Worm (Caenorhabditis elegans) whole organism, late embryonic: Measurements from ENCODE around the gene Y54F10BM.22.

Experiments
- C38D4.7 ChIP-seq: fragments of 200-800 bp; sonication (Bioruptor generic); optimal IDR thresholded peaks from 2 replicates; lab custom pipeline; 2018; ENCODE audit warnings: mild to moderate bottlenecking, missing genetic modification characterization, moderate library complexity, missing compliant biosample characterization
- K09A11.1 ChIP-seq: sonication (generic microtip); optimal IDR thresholded peaks from 2 replicates; lab custom pipeline; 2017; ENCODE audit warnings: antibody characterized with exemption, mild to moderate bottlenecking, missing genetic modification characterization, missing compliant biosample characterization; ENCODE audit not compliant: insufficient read depth
- T23F11.4 ChIP-seq: fragments of 200-800 bp; sonication (Bioruptor generic); optimal IDR thresholded peaks from 2 replicates; lab custom pipeline; 2018; ENCODE audit warnings: mild to moderate bottlenecking, missing genetic modification characterization, missing compliant biosample characterization
- Y22D7AL.16 ChIP-seq: sonication (generic microtip); optimal IDR thresholded peaks from 2 replicates; lab custom pipeline; 2016; ENCODE audit warnings: missing genetic modification characterization, missing compliant biosample characterization
- ama-1 ChIP-seq: fragments of 150-350 bp; optimal IDR thresholded peaks from 2 replicates; lab custom pipeline; 2014
- ceh-18 ChIP-seq: sonication (generic microtip); optimal IDR thresholded peaks from 2 replicates; lab custom pipeline; 2016; ENCODE audit warnings: missing genetic modification characterization, missing compliant biosample characterization
- ceh-24 ChIP-seq: sonication (generic microtip); optimal IDR thresholded peaks from 2 replicates; lab custom pipeline; 2016; ENCODE audit warnings: mild to moderate bottlenecking, missing genetic modification characterization, missing compliant biosample characterization
- ceh-30 ChIP-seq: fragments of 150-350 bp; optimal IDR thresholded peaks from 2 replicates; lab custom pipeline; 2014; ENCODE audit warnings: missing biosample characterization, missing genetic modification characterization
- ceh-34 ChIP-seq: sonication (generic microtip); optimal IDR thresholded peaks from 2 replicates; lab custom pipeline; 2016; ENCODE audit warnings: mild to moderate bottlenecking, missing genetic modification characterization, missing compliant biosample characterization
- ceh-45 ChIP-seq: fragments of 200-800 bp; sonication (Bioruptor generic); IDR thresholded peaks from 2 replicates; pipeline ENCODE4 v1.3.6; 2022; ENCODE audit warnings: missing genetic modification reagents, missing genetic modification characterization, missing compliant biosample characterization
- ceh-48 ChIP-seq: sonication (generic microtip); optimal IDR thresholded peaks from 2 replicates; lab custom pipeline; 2016; ENCODE audit warnings: missing genetic modification characterization, inconsistent platforms, missing compliant biosample characterization
- che-1 ChIP-seq: sonication (generic microtip); optimal IDR thresholded peaks from 2 replicates; lab custom pipeline; 2016; ENCODE audit warnings: mild to moderate bottlenecking, missing genetic modification characterization, missing compliant biosample characterization
- dve-1 ChIP-seq: sonication (generic microtip); optimal IDR thresholded peaks from 2 replicates; lab custom pipeline; 2017; ENCODE audit warnings: antibody characterized with exemption, mild to moderate bottlenecking, missing genetic modification characterization, missing compliant biosample characterization
- elt-2 ChIP-seq: sonication (generic microtip); optimal IDR thresholded peaks from 2 replicates; lab custom pipeline; 2016; ENCODE audit warnings: missing genetic modification reagents, missing genetic modification characterization, missing compliant biosample characterization
- ets-4 ChIP-seq: sonication (generic microtip); optimal IDR thresholded peaks from 2 replicates; lab custom pipeline; 2016; ENCODE audit warnings: missing genetic modification characterization, missing compliant biosample characterization
- eyg-1 ChIP-seq: sonication (generic microtip); optimal IDR thresholded peaks from 2 replicates; lab custom pipeline; 2016; ENCODE audit warnings: missing genotype, missing genetic modification characterization, missing compliant biosample characterization
- fax-1 ChIP-seq: sonication (generic microtip); optimal IDR thresholded peaks from 2 replicates; lab custom pipeline; 2016; ENCODE audit warnings: missing genotype, missing genetic modification characterization, missing compliant biosample characterization
- gmeb-2 ChIP-seq: sonication (generic microtip); optimal IDR thresholded peaks from 2 replicates; lab custom pipeline; 2016; ENCODE audit warnings: missing genetic modification characterization, inconsistent platforms, missing compliant biosample characterization
- hlh-13 ChIP-seq: fragments of 200-800 bp; sonication (Bioruptor generic); optimal IDR thresholded peaks from 2 replicates; lab custom pipeline; 2018; ENCODE audit warnings: mild to moderate bottlenecking, missing genetic modification characterization, missing compliant biosample characterization
- hlh-15 ChIP-seq: sonication (generic microtip); optimal IDR thresholded peaks from 2 replicates; lab custom pipeline; 2016; ENCODE audit warnings: missing genetic modification characterization, missing compliant biosample characterization
- hlh-30 ChIP-seq: sonication (generic microtip); optimal IDR thresholded peaks from 2 replicates; lab custom pipeline; 2017; ENCODE audit warnings: antibody characterized with exemption, missing genetic modification characterization, missing compliant biosample characterization; ENCODE audit not compliant: insufficient read depth
- hlh-6 ChIP-seq: sonication (generic microtip); optimal IDR thresholded peaks from 2 replicates; lab custom pipeline; 2016; ENCODE audit warnings: missing genotype, missing genetic modification characterization, missing compliant biosample characterization
- hlh-8 ChIP-seq: sonication (generic microtip); optimal IDR thresholded peaks from 2 replicates; lab custom pipeline; 2016; ENCODE audit warnings: missing genotype, missing genetic modification characterization, missing compliant biosample characterization
- lim-6 ChIP-seq: sonication (generic microtip); optimal IDR thresholded peaks from 2 replicates; lab custom pipeline; 2016; ENCODE audit warnings: missing genetic modification characterization, missing compliant biosample characterization
- nhr-11 ChIP-seq: fragments of 150-350 bp; optimal IDR thresholded peaks from 2 replicates; lab custom pipeline; 2014; ENCODE audit warnings: missing biosample characterization, missing genetic modification characterization
- npax-4 ChIP-seq: sonication (generic microtip); optimal IDR thresholded peaks from 2 replicates; lab custom pipeline; 2016; ENCODE audit warnings: missing genetic modification characterization, missing compliant biosample characterization
- pha-4 ChIP-seq: fragments of 150-350 bp; optimal IDR thresholded peaks from 2 replicates; lab custom pipeline; 2018; ENCODE audit warnings: missing biosample characterization, missing genetic modification reagents, missing genetic modification characterization
- pros-1 ChIP-seq: fragments of 150-350 bp; optimal IDR thresholded peaks from 2 replicates; lab custom pipeline; 2014; ENCODE audit warnings: missing biosample characterization, missing genetic modification reagents, missing genetic modification characterization
- ref-2 ChIP-seq: sonication (generic microtip); optimal IDR thresholded peaks from 2 replicates; lab custom pipeline; 2016; ENCODE audit warnings: missing genetic modification characterization, missing compliant biosample characterization
- rnt-1 ChIP-seq: sonication (generic microtip); optimal IDR thresholded peaks from 2 replicates; lab custom pipeline; 2016; ENCODE audit warnings: missing genetic modification characterization, missing compliant biosample characterization
- sox-4 ChIP-seq: sonication (generic microtip); optimal IDR thresholded peaks from 2 replicates; lab custom pipeline; 2017; ENCODE audit warnings: mild to moderate bottlenecking, missing genetic modification characterization, inconsistent platforms, missing compliant biosample characterization
- tbx-2 ChIP-seq: sonication (generic microtip); optimal IDR thresholded peaks from 2 replicates; lab custom pipeline; 2016; ENCODE audit warnings: missing genetic modification characterization, missing compliant biosample characterization
- tbx-7 ChIP-seq: sonication (generic microtip); optimal IDR thresholded peaks from 2 replicates; lab custom pipeline; 2016; ENCODE audit warnings: missing genotype, missing genetic modification characterization, missing compliant biosample characterization
- unc-3 ChIP-seq, 2 experiments: fragments of 200-800 bp in 1 of 2; sonication (Bioruptor generic) in 1 of 2; sonication (generic microtip) in 1 of 2; conservative IDR thresholded peaks in 1 of 2; optimal IDR thresholded peaks in 1 of 2; 2 replicates each; pipeline versions ENCODE4 v1.3.6 to Lab custom; 2016 to 2022; ENCODE audit warnings: missing compliant biosample characterization in 2 of 2, missing genetic modification characterization in 2 of 2, missing genetic modification reagents in 1 of 2
- unc-42 ChIP-seq: sonication (generic microtip); optimal IDR thresholded peaks from 2 replicates; lab custom pipeline; 2016; ENCODE audit warnings: missing genotype, missing genetic modification characterization, missing compliant biosample characterization
- unc-86 ChIP-seq: sonication (generic microtip); optimal IDR thresholded peaks from 2 replicates; lab custom pipeline; 2016; ENCODE audit warnings: missing genetic modification characterization, missing compliant biosample characterization
- ztf-16 ChIP-seq: sonication (generic microtip); optimal IDR thresholded peaks from 2 replicates; lab custom pipeline; 2017; ENCODE audit warnings: missing genetic modification characterization, missing compliant biosample characterization

Y54F10BM.22 gene

ce11 chrIII:2280569-2280968, at the start of gene Y54F10BM.22:
Y54F10BM.22 (plus strand) TSS chrIII:2280899.
- no peak for TF ChIP-seq C38D4.7 (GFP tag; lab: Kevin White, UChicago)
- TF ChIP-seq dve-1: no peak
- TF ChIP-seq ceh-48 (tag; lab: Kevin White, UChicago): no peak
- TF ChIP-seq che-1: no peak
- no peak for TF ChIP-seq ref-2 (tag; lab: Kevin White, UChicago)
- TF ChIP-seq sox-4 (tag; lab: Kevin White, UChicago): no peak
- TF ChIP-seq hlh-15 (tag; lab: Kevin White, UChicago): no peak
- no peak for TF ChIP-seq ceh-24
- TF ChIP-seq npax-4 (tag; lab: Kevin White, UChicago): no peak
- no peak for TF ChIP-seq hlh-30 (tag; lab: Kevin White, UChicago)
- no peak for TF ChIP-seq unc-86 (tag; lab: Kevin White, UChicago)
- TF ChIP-seq rnt-1 (tag; lab: Kevin White, UChicago): no peak
- no peak for TF ChIP-seq gmeb-2 (tag; lab: Kevin White, UChicago)
- no peak for TF ChIP-seq pros-1 (tag; lab: Kevin White, UChicago)
- no peak for TF ChIP-seq lim-6 (tag; lab: Kevin White, UChicago)
- TF ChIP-seq nhr-11 (tag; lab: Kevin White, UChicago): no peak
- TF ChIP-seq ceh-30: no peak
- no peak for TF ChIP-seq ceh-34 (tag; lab: Kevin White, UChicago)
- TF ChIP-seq K09A11.1 (tag; lab: Kevin White, UChicago): no peak

DNA sequence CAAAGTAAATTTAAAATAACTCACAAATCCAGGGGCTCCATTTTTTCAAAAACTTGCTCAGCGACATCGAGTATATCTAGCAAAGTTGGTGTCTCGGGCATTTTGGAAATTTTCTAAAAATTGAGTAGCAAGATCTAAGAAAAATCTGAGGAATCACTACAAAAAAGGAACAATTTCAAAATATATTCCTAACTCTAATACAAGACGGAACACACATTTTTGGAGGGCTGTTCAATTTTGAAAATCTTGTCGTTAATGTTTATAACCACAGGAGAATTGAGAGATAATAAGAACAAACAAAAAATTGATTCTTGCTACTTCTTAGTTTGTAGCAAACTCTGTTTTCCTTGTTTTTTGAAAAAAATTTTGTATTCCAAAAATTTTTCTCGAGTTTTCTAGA, 48.3 kb upstream of the Y54F10BM.22 start, which contains the start of gene fbxa-47:
fbxa-47 (minus strand) TSS at position 101 of the 400 bp plus-strand sequence.
- TF ChIP-seq hlh-6 (no peak), sox-4 (tag; lab: Kevin White, UChicago) (no peak), eyg-1 (tag; lab: Kevin White, UChicago) (no peak), ztf-16 (tag; lab: Kevin White, UChicago) (no peak), fax-1 (tag; lab: Kevin White, UChicago) (no peak), ets-4 (tag; lab: Kevin White, UChicago) (no peak), tbx-2 (tag; lab: Kevin White, UChicago) (no peak), tbx-7 (tag; lab: Kevin White, UChicago) (no peak), Y22D7AL.16 (tag; lab: Kevin White, UChicago) (no peak), hlh-8 (tag; lab: Kevin White, UChicago) (no peak), ceh-18 (tag; lab: Kevin White, UChicago) (no peak), hlh-13 (GFP tag; lab: Kevin White, UChicago) (no peak), unc-86 (tag; lab: Kevin White, UChicago) (no peak)

DNA sequence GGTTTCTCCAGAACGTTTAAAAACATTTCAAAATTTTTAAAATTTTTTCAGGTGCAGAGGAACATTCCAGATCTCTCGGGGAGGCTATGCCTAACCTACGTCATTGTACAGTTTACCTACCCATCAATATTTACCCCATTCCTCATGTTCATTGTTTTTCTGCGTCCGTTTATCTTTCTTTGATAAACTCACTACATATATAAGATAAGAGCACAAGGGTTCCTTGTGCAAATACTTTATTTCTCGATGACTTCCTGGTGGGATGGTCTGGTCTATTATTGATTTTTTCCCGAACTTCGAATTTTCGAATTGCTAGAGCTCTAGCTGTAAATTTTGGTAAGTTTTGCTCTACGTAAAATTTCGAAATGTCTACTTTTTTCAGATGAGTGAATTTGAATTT, 47.3 kb upstream of the Y54F10BM.22 start:
- TF ChIP-seq ceh-45 (GFP tag; lab: Robert Waterston, UW) (no peak), pha-4 (tag; lab: Kevin White, UChicago) (no peak), ama-1 (lab: Kevin White, UChicago) (no peak), unc-42 (tag; lab: Kevin White, UChicago) (no peak), elt-2 (tag; lab: Kevin White, UChicago) (peak; percentile 74), T23F11.4 (GFP tag; lab: Kevin White, UChicago) (no peak), unc-3 (GFP tag; conservative IDR thresholded peaks at IDR 0.05; lab: Robert Waterston, UW) (no peak), unc-3 (tag; optimal IDR thresholded peaks at IDR 0.05; lab: Kevin White, UChicago) (no peak)
